Fruit fly (Drosophila melanogaster): ENCODE results near the gene Galk.
A peak's percentile ranks its signal among the peaks of the same experiment; 100 is the strongest.

The Galk gene

dm6 chr3L:9011485-9012389 is 25.8 kb upstream of the Galk start (continued):
- TF ChIP-seq Fer3 (tag; optimal IDR thresholded peaks at IDR 0.05) = no peak
- peak; percentile 39 for TF ChIP-seq Nf-YB (GFP tag; optimal IDR thresholded peaks at IDR 0.05)
- TF ChIP-seq Awh (GFP tag; IDR thresholded peaks at IDR 0.05) = peak; percentile 73
- peak; percentile 53 for TF ChIP-seq jing (GFP tag; optimal IDR thresholded peaks at IDR 0.05)
- peak; percentile 70; the same call in 1 of the 3 replicates for TF ChIP-seq Optix (GFP tag; IDR thresholded peaks at IDR 0.05)
- TF ChIP-seq Lim3 (GFP tag; IDR thresholded peaks at IDR 0.05) = no peak
- TF ChIP-seq Dbx (GFP tag; IDR thresholded peaks at IDR 0.05) = no peak
- no peak for TF ChIP-seq CG15011 (GFP tag; optimal IDR thresholded peaks at IDR 0.05)
- TF ChIP-seq Doc3 (GFP tag; IDR thresholded peaks at IDR 0.05; ENCODE audit: partially characterized antibody) = no peak
- TF ChIP-seq luna (GFP tag; optimal IDR thresholded peaks at IDR 0.05) = no peak
- peak; percentile 74 for TF ChIP-seq gsb-n (tag; optimal IDR thresholded peaks at IDR 0.05)
- TF ChIP-seq HmgD (GFP tag; optimal IDR thresholded peaks at IDR 0.05) = peak; percentile 31
- TF ChIP-seq CG18764 (GFP tag; optimal IDR thresholded peaks at IDR 0.05) = peak; percentile 65
- TF ChIP-seq gcm (GFP tag; optimal IDR thresholded peaks at IDR 0.05) = peak; percentile 67
- TF ChIP-seq Elba2 (GFP tag; optimal IDR thresholded peaks at IDR 0.05) = peak; percentile 24
- TF ChIP-seq CG16815 (GFP tag; optimal IDR thresholded peaks at IDR 0.05) = peak; percentile 87
- TF ChIP-seq hbn (GFP tag; IDR thresholded peaks at IDR 0.05; ENCODE audit: partially characterized antibody) = no peak
- peak; percentile 35 for TF ChIP-seq oc (tag; optimal IDR thresholded peaks at IDR 0.05)
- no peak for TF ChIP-seq Nf-YC (tag; optimal IDR thresholded peaks at IDR 0.05)
- peak; percentile 72 for TF ChIP-seq Ssrp (tag; optimal IDR thresholded peaks at IDR 0.05)
- TF ChIP-seq Hr78 (GFP tag; optimal IDR thresholded peaks at IDR 0.05) = peak in 1 of 2 experiments; percentile 53
- peak; percentile 53 for TF ChIP-seq her (GFP tag; optimal IDR thresholded peaks at IDR 0.05)
- no peak for TF ChIP-seq Hmr (GFP tag; optimal IDR thresholded peaks at IDR 0.05)
- peak; percentile 59 for TF ChIP-seq CG17186 (GFP tag; optimal IDR thresholded peaks at IDR 0.05)
- peak; percentile 71 for TF ChIP-seq Gsc (GFP tag; IDR thresholded peaks at IDR 0.05)
- no peak for TF ChIP-seq Bgb (GFP tag; IDR thresholded peaks at IDR 0.05; ENCODE audit: partially characterized antibody)
- no peak for TF ChIP-seq CG17612 (GFP tag; IDR thresholded peaks at IDR 0.05)
- TF ChIP-seq en (GFP tag; optimal IDR thresholded peaks at IDR 0.05) = peak; percentile 78
- TF ChIP-seq CG7745 (tag; optimal IDR thresholded peaks at IDR 0.05) = no peak
- peak; percentile 65; the same call in 1 of the 3 replicates for TF ChIP-seq CG34422 (GFP tag; IDR thresholded peaks at IDR 0.05)
- TF ChIP-seq NK7.1 (GFP tag; optimal IDR thresholded peaks at IDR 0.05) = peak; percentile 41
- TF ChIP-seq lilli (GFP tag; optimal IDR thresholded peaks at IDR 0.05) = peak; percentile 46
- peak; percentile 45 for TF ChIP-seq CG17802 (tag; optimal IDR thresholded peaks at IDR 0.05)
- peak; percentile 34 for TF ChIP-seq CG9437 (GFP tag; optimal IDR thresholded peaks at IDR 0.05)
- peak; percentile 6 for TF ChIP-seq Jarid2 (GFP tag; optimal IDR thresholded peaks at IDR 0.05)
- TF ChIP-seq CG6254 (GFP tag; optimal IDR thresholded peaks at IDR 0.05) = peak; percentile 83
- peak; percentile 84 for TF ChIP-seq CG17829 (tag; optimal IDR thresholded peaks at IDR 0.05)
- peak; percentile 33 for TF ChIP-seq D (optimal IDR thresholded peaks at IDR 0.05)
- TF ChIP-seq D (GFP tag; optimal IDR thresholded peaks at IDR 0.05) = peak; percentile 84
- peak; percentile 57 for TF ChIP-seq CG8281 (tag; optimal IDR thresholded peaks at IDR 0.05)
- TF ChIP-seq Mes4 (GFP tag; optimal IDR thresholded peaks at IDR 0.05) = peak; percentile 75
- no peak for TF ChIP-seq CG10543 (GFP tag; optimal IDR thresholded peaks at IDR 0.05)
- peak; percentile 69 for TF ChIP-seq CG9609 (GFP tag; optimal IDR thresholded peaks at IDR 0.05)
- peak; percentile 76 for TF ChIP-seq CG16863 (GFP tag; optimal IDR thresholded peaks at IDR 0.05)
- peak; percentile 35; the same call in 1 of the 2 replicates for TF ChIP-seq danr (GFP tag; IDR thresholded peaks at IDR 0.05)
- TF ChIP-seq fd3F (GFP tag; optimal IDR thresholded peaks at IDR 0.05) = no peak
- 0 out of 2 replicates have a peak, but pooled peaks have one; percentile 27 for TF ChIP-seq CG32532 (GFP tag; IDR thresholded peaks at IDR 0.05)
- TF ChIP-seq stc (GFP tag; IDR thresholded peaks at IDR 0.05) = peak; percentile 42; the same call in 1 of the 2 replicates
